Worm (Caenorhabditis elegans) whole organism, midembryonic: Measurements from ENCODE around the gene Y6D1A.1.

Experiments
- cog-1 ChIP-seq: sonication (generic microtip); optimal IDR thresholded peaks from 2 replicates; lab custom pipeline; 2016; ENCODE audit warnings: missing genetic modification characterization, missing compliant biosample characterization
- flt-1 ChIP-seq: fragments of 200-800 bp; sonication (Bioruptor generic); IDR thresholded peaks from 2 replicates; pipeline ENCODE4 v1.3.6; 2022; ENCODE audit warnings: missing genetic modification characterization, missing compliant biosample characterization
- klf-2 ChIP-seq: fragments of 200-800 bp; sonication (Bioruptor generic); conservative IDR thresholded peaks from 2 replicates; pipeline ENCODE4 v1.3.6; 2022; ENCODE audit warnings: missing genetic modification reagents, missing genetic modification characterization, missing compliant biosample characterization
- med-1 ChIP-seq: sonication (generic microtip); optimal IDR thresholded peaks from 2 replicates; lab custom pipeline; 2017; ENCODE audit warnings: missing genetic modification characterization, mild to moderate bottlenecking, missing compliant biosample characterization, antibody characterized with exemption, missing genetic modification reagents; ENCODE audit not compliant: insufficient read depth
- ref-1 ChIP-seq: fragments of 200-800 bp; sonication (Bioruptor generic); conservative IDR thresholded peaks from 2 replicates; pipeline ENCODE4 v1.3.6; 2022; ENCODE audit warnings: missing genetic modification reagents, missing genetic modification characterization, missing compliant biosample characterization
- tab-1 ChIP-seq: fragments of 200-800 bp; sonication (Bioruptor generic); IDR thresholded peaks from 2 replicates; pipeline ENCODE4 v1.3.6; 2022; ENCODE audit warnings: missing genetic modification characterization, missing compliant biosample characterization
- ztf-23 ChIP-seq: fragments of 200-800 bp; sonication (Bioruptor generic); IDR thresholded peaks from 2 replicates; pipeline ENCODE4 v1.3.6; 2022; ENCODE audit warnings: missing genetic modification reagents, missing genetic modification characterization, missing compliant biosample characterization

DNA sequence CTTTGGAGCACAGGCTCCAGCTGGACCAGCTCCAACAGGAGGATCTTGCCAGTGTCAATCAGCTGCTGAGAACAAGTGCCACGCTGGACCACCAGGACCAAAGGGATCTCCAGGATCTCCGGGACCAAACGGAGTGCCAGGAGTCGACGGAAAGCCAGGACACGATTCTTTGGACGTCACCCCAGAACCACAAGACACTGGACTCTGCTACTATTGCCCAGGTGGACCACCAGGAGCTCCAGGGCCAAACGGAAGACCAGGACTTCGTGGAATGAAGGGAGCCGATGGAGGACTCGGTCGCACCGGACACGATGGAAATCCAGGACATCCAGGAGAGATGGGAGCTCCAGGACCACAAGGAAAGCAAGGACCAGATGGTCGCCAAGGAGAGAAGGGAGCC is 45.5 kb upstream of the Y6D1A.1 start:
- TF ChIP-seq cog-1 (tag; lab: Kevin White, UChicago), result no peak
- no peak for TF ChIP-seq ref-1
- no peak for TF ChIP-seq ztf-23 (GFP tag; lab: Robert Waterston, UW)
- no peak for TF ChIP-seq flt-1
- no peak for TF ChIP-seq tab-1 (GFP tag; lab: Robert Waterston, UW)
- no peak for TF ChIP-seq klf-2 (GFP tag; lab: Robert Waterston, UW)
- no peak for TF ChIP-seq med-1 (GFP tag; lab: Kevin White, UChicago)
